Fruit fly (Drosophila melanogaster): ENCODE results near the gene aru.

- no peak for TF ChIP-seq EcR (GFP tag; optimal IDR thresholded peaks at IDR 0.05)
- TF ChIP-seq psq (optimal IDR thresholded peaks at IDR 0.05): no peak
- no peak for TF ChIP-seq pan (optimal IDR thresholded peaks at IDR 0.05)
Measured at dm6 chr2L:821986-822711, 46.0 kb downstream of the aru start.
